Fruit fly (Drosophila melanogaster) whole organism: ENCODE results near the gene CG12590.

Source experiments
- CG8478 ChIP-seq: fragments of >200 bp; optimal IDR thresholded peaks from 2 replicates; lab custom pipeline; 2018; ENCODE audit warnings: inconsistent platforms
- Dll ChIP-seq: fragments of >200 bp; optimal IDR thresholded peaks from 2 replicates; lab custom pipeline; 2017
- EcR ChIP-seq, 2 experiments: fragments of >200 bp; optimal IDR thresholded peaks; 2 replicates each; lab custom pipeline; 2017; ENCODE audit warnings: missing biosample characterization in 2 of 2, missing genetic modification characterization in 2 of 2, missing genetic modification reagents in 2 of 2
- pan ChIP-seq: fragments of >200 bp; optimal IDR thresholded peaks from 2 replicates; lab custom pipeline; 2017
- psq ChIP-seq: fragments of >200 bp; optimal IDR thresholded peaks from 2 replicates; lab custom pipeline; 2017
- usp ChIP-seq: fragments of >200 bp; optimal IDR thresholded peaks from 2 replicates; lab custom pipeline; 2017; ENCODE audit warnings: missing biosample characterization, missing genetic modification characterization, mixed read lengths

CG12590 gene

dm6 chr3R:5124928-5125327, 34.5 kb upstream of the CG12590 start:
- TF ChIP-seq EcR (GFP tag; optimal IDR thresholded peaks at IDR 0.05; lab: Kevin White, UChicago) (no peak), Dll (lab: Kevin White, UChicago) (no peak), usp (no peak), psq (lab: Kevin White, UChicago) (no peak), pan (lab: Kevin White, UChicago) (no peak), CG8478 (lab: Kevin White, UChicago) (no peak)

- no peak for TF ChIP-seq CG8478 (lab: Kevin White, UChicago)
- no peak for TF ChIP-seq pan (lab: Kevin White, UChicago)
- no peak for TF ChIP-seq psq (lab: Kevin White, UChicago)
- no peak for TF ChIP-seq Dll (lab: Kevin White, UChicago)
- no peak for TF ChIP-seq usp
- TF ChIP-seq EcR (GFP tag; optimal IDR thresholded peaks at IDR 0.05; lab: Kevin White, UChicago): no peak
Observed at dm6 chr3R:5125832-5126231, 33.6 kb upstream of the CG12590 start.

DNA sequence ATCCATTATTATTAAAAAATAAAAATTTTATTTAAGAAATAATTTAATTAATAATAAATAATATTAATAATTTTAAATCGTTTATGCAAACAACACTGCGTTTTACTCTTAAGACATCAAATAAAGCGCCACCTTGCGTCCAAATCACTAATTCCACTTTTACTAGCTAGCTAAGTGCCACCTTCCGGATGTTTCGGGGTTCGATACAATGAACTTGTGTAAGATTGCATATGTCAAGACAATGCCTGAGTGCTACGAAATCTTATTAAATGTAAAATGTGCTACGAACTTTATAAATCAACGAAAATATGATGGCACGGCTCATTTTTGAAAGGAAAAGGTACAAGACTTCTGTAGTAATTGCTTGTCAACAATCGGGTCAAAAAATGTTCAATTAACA, 32.5 kb upstream of the CG12590 start:
- TF ChIP-seq pan (lab: Kevin White, UChicago) (no peak), psq (lab: Kevin White, UChicago) (no peak), CG8478 (lab: Kevin White, UChicago) (no peak), EcR (GFP tag; optimal IDR thresholded peaks at IDR 0.05; lab: Kevin White, UChicago) (no peak)

dm6 chr3R:5127790-5128243, 31.6 kb upstream of the CG12590 start, which contains the start of gene RabGGTa:
Gene RabGGTa (plus strand): TSS chr3R:5128087.
- TF ChIP-seq CG8478 (lab: Kevin White, UChicago) (no peak), psq (lab: Kevin White, UChicago) (no peak), EcR (GFP tag; optimal IDR thresholded peaks at IDR 0.05; lab: Kevin White, UChicago) (no peak), usp (no peak), pan (lab: Kevin White, UChicago) (no peak), Dll (lab: Kevin White, UChicago) (no peak)

DNA sequence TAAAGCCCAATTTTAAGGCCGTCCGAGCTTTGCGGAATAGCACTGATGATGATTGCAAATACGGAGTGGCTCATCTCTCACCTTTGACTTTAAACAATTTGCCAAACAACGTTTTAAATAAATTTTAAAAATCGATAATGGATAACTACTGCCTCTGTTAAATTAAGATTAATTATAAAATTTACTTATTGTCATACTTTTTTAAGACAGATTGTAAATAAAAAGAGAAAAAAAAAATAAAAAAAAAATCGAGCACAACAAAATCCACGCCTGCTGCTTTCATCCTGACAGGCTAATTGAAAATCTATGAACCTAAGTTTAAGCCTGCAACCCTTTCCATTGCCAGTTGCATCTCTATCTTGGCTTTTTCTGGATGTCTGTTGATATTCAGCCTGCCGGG, 20.5 kb upstream of the CG12590 start, which contains the start of gene CG12589:
CG12589 (minus strand) TSS at position 101 of the 400 bp plus-strand sequence.
- TF ChIP-seq CG8478 (lab: Kevin White, UChicago) (no peak), pan (lab: Kevin White, UChicago) (no peak), Dll (lab: Kevin White, UChicago) (no peak), psq (lab: Kevin White, UChicago) (no peak), EcR (GFP tag; optimal IDR thresholded peaks at IDR 0.05; lab: Kevin White, UChicago) (no peak)

dm6 chr3R:5150523-5150922, 8.9 kb upstream of the CG12590 start, which contains the start of gene dpr16:
Gene dpr16 (plus strand): TSS chr3R:5150908.
- TF ChIP-seq psq (lab: Kevin White, UChicago) (no peak), CG8478 (lab: Kevin White, UChicago) (no peak), pan (lab: Kevin White, UChicago) (no peak), Dll (lab: Kevin White, UChicago) (no peak), usp (no peak), EcR (GFP tag; optimal IDR thresholded peaks at IDR 0.05; lab: Kevin White, UChicago) (no peak)

DNA sequence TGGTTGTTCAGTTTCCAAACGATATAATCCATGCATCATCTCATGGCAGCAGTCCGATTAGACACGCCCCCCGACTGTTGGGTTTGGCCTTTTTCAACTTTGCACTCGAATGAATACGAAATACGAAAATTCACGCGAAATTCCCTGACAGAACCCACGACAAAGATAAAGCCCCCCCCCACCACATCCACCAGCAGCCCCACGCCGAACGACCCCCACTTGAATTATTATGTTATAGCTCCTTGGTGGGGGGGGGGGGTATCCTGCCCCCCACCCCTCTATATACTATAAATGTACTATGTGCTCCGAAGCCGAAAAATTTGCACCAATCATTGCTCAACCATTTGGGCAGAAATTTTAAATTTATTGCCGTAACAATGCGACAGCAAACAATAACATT, 2.8 kb downstream of the CG12590 start:
- TF ChIP-seq Dll (lab: Kevin White, UChicago): no peak
- TF ChIP-seq usp: no peak
- no peak for TF ChIP-seq EcR (GFP tag; optimal IDR thresholded peaks at IDR 0.05; lab: Kevin White, UChicago)
- no peak for TF ChIP-seq pan (lab: Kevin White, UChicago)
- no peak for TF ChIP-seq psq (lab: Kevin White, UChicago)
- no peak for TF ChIP-seq CG8478 (lab: Kevin White, UChicago)

DNA sequence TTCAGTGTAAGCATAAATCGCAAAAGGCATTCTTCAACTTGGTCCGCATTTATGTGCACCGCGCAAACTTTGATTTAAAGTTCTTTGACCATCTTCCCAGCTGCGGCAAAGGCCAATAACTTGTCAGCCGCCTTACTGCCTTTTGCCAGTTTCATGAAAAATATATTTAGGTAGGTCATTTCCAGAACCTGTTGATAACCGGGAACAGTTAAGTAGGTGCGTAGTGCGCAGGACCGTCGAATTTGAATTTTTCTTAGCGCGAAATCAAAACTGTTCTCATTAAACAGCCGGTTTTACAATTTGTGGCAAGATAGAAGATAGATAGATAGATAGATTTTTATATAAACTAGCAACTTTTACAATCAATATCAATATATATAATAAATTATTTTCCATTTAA, 12.6 kb downstream of the CG12590 start:
- TF ChIP-seq pan (lab: Kevin White, UChicago) (no peak), Dll (lab: Kevin White, UChicago) (no peak), CG8478 (lab: Kevin White, UChicago) (no peak), EcR (GFP tag; optimal IDR thresholded peaks at IDR 0.05; lab: Kevin White, UChicago) (no peak), usp (no peak), psq (lab: Kevin White, UChicago) (no peak)

DNA sequence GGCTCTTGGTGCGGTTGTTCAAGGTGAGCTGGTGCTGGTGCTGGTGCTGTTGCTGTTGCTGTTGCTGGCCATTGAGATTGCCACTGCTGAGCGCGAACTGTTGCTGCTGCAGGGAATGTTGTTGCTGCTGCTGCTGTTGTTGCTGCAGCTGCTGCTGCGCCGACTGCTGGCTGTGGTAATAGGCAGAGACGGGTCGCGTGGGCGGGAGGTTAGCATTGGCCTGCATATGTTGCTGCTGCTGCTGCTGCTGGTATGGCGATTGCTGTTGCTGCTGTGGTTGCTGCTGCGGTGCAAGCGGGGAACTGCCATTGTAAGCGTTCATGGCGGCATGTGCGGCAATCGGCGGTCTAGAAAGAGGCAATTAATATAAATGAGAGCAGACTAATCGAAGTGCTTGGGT, 16.5 kb downstream of the CG12590 start:
- no peak for TF ChIP-seq EcR (GFP tag; optimal IDR thresholded peaks at IDR 0.05; lab: Kevin White, UChicago)
- no peak for TF ChIP-seq Dll (lab: Kevin White, UChicago)
- no peak for TF ChIP-seq usp
- no peak for TF ChIP-seq pan (lab: Kevin White, UChicago)
- no peak for TF ChIP-seq CG8478 (lab: Kevin White, UChicago)
- no peak for TF ChIP-seq psq (lab: Kevin White, UChicago)

dm6 chr3R:5187806-5188205, 28.4 kb downstream of the CG12590 start:
- TF ChIP-seq EcR (GFP tag; optimal IDR thresholded peaks at IDR 0.05; lab: Kevin White, UChicago) (no peak), Dll (lab: Kevin White, UChicago) (no peak), usp (no peak), CG8478 (lab: Kevin White, UChicago) (no peak), pan (lab: Kevin White, UChicago) (no peak)

dm6 chr3R:5193271-5193670, 33.9 kb downstream of the CG12590 start:
- TF ChIP-seq psq (lab: Kevin White, UChicago): no peak

dm6 chr3R:5198302-5198701, 38.9 kb downstream of the CG12590 start:
- TF ChIP-seq psq (lab: Kevin White, UChicago): no peak
- TF ChIP-seq pan (lab: Kevin White, UChicago): no peak
- no peak for TF ChIP-seq EcR (GFP tag; optimal IDR thresholded peaks at IDR 0.05; lab: Kevin White, UChicago)
- no peak for TF ChIP-seq CG8478 (lab: Kevin White, UChicago)
- TF ChIP-seq Dll (lab: Kevin White, UChicago): no peak
- no peak for TF ChIP-seq usp
